Fruit fly (Drosophila melanogaster) whole organism, embryonic: ENCODE measurements around the gene CG31195.
A peak's percentile ranks its signal among the peaks of the same experiment; 100 is the strongest.

ENCODE experiments used
- CG11504 ChIP-seq: fragments of 200-800 bp; sonication (Bioruptor generic); optimal IDR thresholded peaks from 3 replicates; lab custom pipeline; 2019; ENCODE audit warnings: missing biosample characterization, mild to moderate bottlenecking, missing genetic modification characterization, moderate library complexity
- CG12155 ChIP-seq: fragments of 200-800 bp; sonication (Bioruptor generic); optimal IDR thresholded peaks from 3 replicates; lab custom pipeline; 2016; ENCODE audit warnings: missing biosample characterization, missing genetic modification characterization
- CG13296 ChIP-seq: fragments of 200-800 bp; sonication (Bioruptor generic); optimal IDR thresholded peaks from 3 replicates; lab custom pipeline; 2018; ENCODE audit warnings: missing biosample characterization, mild to moderate bottlenecking, missing genetic modification characterization
- CG13894 ChIP-seq: fragments of 200-800 bp; sonication (Bioruptor generic); optimal IDR thresholded peaks from 3 replicates; lab custom pipeline; 2018; ENCODE audit warnings: missing biosample characterization, mild to moderate bottlenecking, missing genetic modification characterization, moderate library complexity
- CG17612 ChIP-seq: fragments of 200-800 bp; sonication (Bioruptor generic); IDR thresholded peaks from 2 replicates; pipeline ENCODE4 v1.3.6; 2022; ENCODE audit warnings: missing biosample characterization, missing genetic modification characterization
- CG18599 ChIP-seq: fragments of 200-800 bp; sonication (Bioruptor generic); optimal IDR thresholded peaks from 3 replicates; lab custom pipeline; 2017; ENCODE audit warnings: missing biosample characterization, missing genetic modification characterization, mild to moderate bottlenecking, moderate library complexity, missing genetic modification reagents
- CG2678 ChIP-seq: fragments of 200-800 bp; sonication (Bioruptor generic); optimal IDR thresholded peaks from 3 replicates; lab custom pipeline; 2019; ENCODE audit warnings: missing biosample characterization, mild to moderate bottlenecking, missing genetic modification characterization, moderate library complexity
- CG2875 ChIP-seq: fragments of 200-800 bp; sonication (Bioruptor generic); optimal IDR thresholded peaks from 2 replicates; lab custom pipeline; 2017; ENCODE audit warnings: missing biosample characterization, mild to moderate bottlenecking, missing genetic modification characterization, missing genetic modification reagents
- CG31388 ChIP-seq: fragments of 200-800 bp; sonication (Bioruptor generic); optimal IDR thresholded peaks from 2 replicates; lab custom pipeline; 2016; ENCODE audit warnings: missing biosample characterization, missing genetic modification characterization
- CG3281 ChIP-seq: fragments of 200-800 bp; sonication (Bioruptor generic); optimal IDR thresholded peaks from 3 replicates; lab custom pipeline; 2017; ENCODE audit warnings: missing biosample characterization, mild to moderate bottlenecking, missing genetic modification characterization
- CG4820 ChIP-seq: fragments of 200-800 bp; sonication (Bioruptor generic); optimal IDR thresholded peaks from 3 replicates; lab custom pipeline; 2016; ENCODE audit warnings: missing biosample characterization, missing genetic modification characterization
- CG5180 ChIP-seq: fragments of 200-800 bp; sonication (Bioruptor generic); optimal IDR thresholded peaks from 3 replicates; lab custom pipeline; 2017; ENCODE audit warnings: missing biosample characterization, missing genetic modification characterization, mild to moderate bottlenecking, moderate library complexity, missing genetic modification reagents
- CkIIα-i1 ChIP-seq: fragments of 200-800 bp; sonication (Bioruptor generic); IDR thresholded peaks from 2 replicates; pipeline ENCODE4 v1.3.6; 2022; ENCODE audit warnings: missing biosample characterization, missing genetic modification characterization
- CoRest ChIP-seq: fragments of 200-800 bp; sonication (Bioruptor generic); optimal IDR thresholded peaks from 3 replicates; lab custom pipeline; 2018; ENCODE audit warnings: missing biosample characterization, mild to moderate bottlenecking, missing genetic modification characterization, moderate library complexity
- Dip2 ChIP-seq: fragments of 200-800 bp; sonication (Bioruptor generic); IDR thresholded peaks from 2 replicates; pipeline ENCODE4 v1.3.6; 2022; ENCODE audit warnings: missing biosample characterization, missing genetic modification characterization
- Ets65A ChIP-seq: fragments of 200-800 bp; sonication (Bioruptor generic); peaks from one replicate; lab custom pipeline; 2016; ENCODE audit warnings: missing biosample characterization, missing genetic modification characterization
- Fer1 ChIP-seq: fragments of 200-800 bp; sonication (Bioruptor generic); optimal IDR thresholded peaks from 2 replicates; lab custom pipeline; 2017; ENCODE audit warnings: missing biosample characterization, mild to moderate bottlenecking, missing genetic modification characterization
- Hmr ChIP-seq: fragments of 200-800 bp; sonication (Bioruptor generic); optimal IDR thresholded peaks from 3 replicates; lab custom pipeline; 2017; ENCODE audit warnings: mild to moderate bottlenecking, missing biosample characterization, missing genetic modification reagents, missing genetic modification characterization
- MTF-1 ChIP-seq: fragments of 200-800 bp; sonication (Bioruptor generic); optimal IDR thresholded peaks from 2 replicates; lab custom pipeline; 2018; ENCODE audit warnings: missing biosample characterization, mild to moderate bottlenecking, missing genetic modification characterization, borderline replicate concordance
- Meics ChIP-seq: fragments of 200-800 bp; sonication (Bioruptor generic); optimal IDR thresholded peaks from 2 replicates; lab custom pipeline; 2017; ENCODE audit warnings: missing biosample characterization, mild to moderate bottlenecking, missing genetic modification characterization
- NFAT ChIP-seq: fragments of 200-800 bp; sonication (Bioruptor generic); IDR thresholded peaks from 2 replicates; pipeline ENCODE4 v1.3.6; 2022; ENCODE audit warnings: missing biosample characterization, missing genetic modification characterization
- Ptx1 ChIP-seq: fragments of 200-800 bp; sonication (Bioruptor generic); IDR thresholded peaks from 2 replicates; pipeline ENCODE4 v1.3.6; 2022; ENCODE audit warnings: missing biosample characterization, missing genetic modification characterization
- Rfx ChIP-seq: fragments of 200-800 bp; sonication (Bioruptor generic); IDR thresholded peaks from 2 replicates; pipeline ENCODE4 v1.3.6; 2022; ENCODE audit warnings: missing biosample characterization, missing genetic modification characterization
- Sox102F ChIP-seq: fragments of 200-800 bp; sonication (Bioruptor generic); optimal IDR thresholded peaks from 2 replicates; lab custom pipeline; 2018; ENCODE audit warnings: missing biosample characterization, mild to moderate bottlenecking, missing genetic modification characterization, moderate library complexity
- Tbp ChIP-seq: fragments of >200 bp; optimal IDR thresholded peaks from 2 replicates; lab custom pipeline; 2018; ENCODE audit warnings: missing biosample characterization, missing genetic modification characterization
- amos ChIP-seq: fragments of 200-800 bp; sonication (Bioruptor generic); IDR thresholded peaks from 2 replicates; pipeline ENCODE4 v1.3.6; 2022; ENCODE audit warnings: missing biosample characterization, missing genetic modification characterization; ENCODE audit not compliant: partially characterized antibody
- cwo ChIP-seq: fragments of 200-800 bp; sonication (Bioruptor generic); optimal IDR thresholded peaks from 3 replicates; lab custom pipeline; 2017; ENCODE audit warnings: missing biosample characterization, missing genetic modification characterization, mild to moderate bottlenecking, moderate library complexity, missing genetic modification reagents
- dm ChIP-seq: fragments of 200-800 bp; sonication (Bioruptor generic); optimal IDR thresholded peaks from 3 replicates; lab custom pipeline; 2016; ENCODE audit warnings: missing biosample characterization, missing genetic modification characterization
- dysf ChIP-seq: fragments of 200-800 bp; sonication (Bioruptor generic); IDR thresholded peaks from 3 replicates; pipeline ENCODE4 v1.3.6; 2022; ENCODE audit warnings: missing biosample characterization, missing genetic modification characterization
- emc ChIP-seq: fragments of 200-800 bp; sonication (Bioruptor generic); optimal IDR thresholded peaks from 2 replicates; lab custom pipeline; 2016; ENCODE audit warnings: missing biosample characterization, missing genetic modification characterization
- hbn ChIP-seq: fragments of 200-800 bp; sonication (Bioruptor generic); IDR thresholded peaks from 2 replicates; pipeline ENCODE4 v1.3.6; 2022; ENCODE audit warnings: missing biosample characterization, missing genetic modification characterization; ENCODE audit not compliant: partially characterized antibody
- insv ChIP-seq, 2 experiments: fragments of 200-800 bp; sonication (Bioruptor generic); optimal IDR thresholded peaks; 3 replicates each; lab custom pipeline; 2016 to 2018; ENCODE audit warnings: missing biosample characterization in 2 of 2, missing genetic modification characterization in 2 of 2
- kay ChIP-seq: fragments of 200-800 bp; sonication (Bioruptor generic); optimal IDR thresholded peaks from 2 replicates; lab custom pipeline; 2016; ENCODE audit warnings: missing biosample characterization, missing genetic modification characterization
- lab ChIP-seq: fragments of 200-800 bp; sonication (Bioruptor generic); optimal IDR thresholded peaks from 3 replicates; lab custom pipeline; 2017; ENCODE audit warnings: missing biosample characterization, missing genetic modification characterization, mild to moderate bottlenecking, moderate library complexity, missing genetic modification reagents
- nerfin-2 ChIP-seq: fragments of 200-800 bp; sonication (Bioruptor generic); IDR thresholded peaks from 2 replicates; pipeline ENCODE4 v1.3.6; 2022; ENCODE audit warnings: missing biosample characterization, missing genetic modification characterization; ENCODE audit not compliant: partially characterized antibody
- pan ChIP-seq, 4 experiments: fragments of >200 bp in 3 of 4; fragments of 200-800 bp in 1 of 4; sonication (Bioruptor generic) in 1 of 4; optimal IDR thresholded peaks in 3 of 4; IDR thresholded peaks in 1 of 4; 2 replicates each; pipeline versions ENCODE4 v1.3.6 to Lab custom; 2017 to 2022; ENCODE audit warnings: missing biosample characterization in 2 of 4, missing genetic modification characterization in 2 of 4, mixed read lengths in 1 of 4
- phol ChIP-seq: fragments of 200-800 bp; sonication (Bioruptor generic); optimal IDR thresholded peaks from 3 replicates; lab custom pipeline; 2018; ENCODE audit warnings: missing biosample characterization, mild to moderate bottlenecking, missing genetic modification characterization, moderate library complexity
- row ChIP-seq: fragments of 200-800 bp; sonication (Bioruptor generic); IDR thresholded peaks from 3 replicates; pipeline ENCODE4 v1.3.6; 2022; ENCODE audit warnings: missing biosample characterization, missing genetic modification characterization
- sc ChIP-seq, 3 experiments: fragments of >200 bp in 2 of 3; fragments of 200-800 bp in 1 of 3; sonication (Bioruptor generic) in 1 of 3; optimal IDR thresholded peaks; 2 replicates in 2 of 3; 3 replicates in 1 of 3; lab custom pipeline; 2017; ENCODE audit warnings: mild to moderate bottlenecking in 1 of 3, missing biosample characterization in 1 of 3, missing genetic modification characterization in 1 of 3, missing genetic modification reagents in 1 of 3
- schlank ChIP-seq: fragments of 200-800 bp; sonication (Bioruptor generic); optimal IDR thresholded peaks from 2 replicates; lab custom pipeline; 2018; ENCODE audit warnings: missing biosample characterization, mild to moderate bottlenecking, missing genetic modification characterization
- shn ChIP-seq: fragments of 200-800 bp; sonication (Bioruptor generic); optimal IDR thresholded peaks from 3 replicates; lab custom pipeline; 2016; ENCODE audit warnings: missing biosample characterization, missing genetic modification characterization
- slbo ChIP-seq: fragments of 200-800 bp; sonication (Bioruptor generic); IDR thresholded peaks from 2 replicates; pipeline ENCODE4 v1.3.6; 2022; ENCODE audit warnings: missing biosample characterization, missing genetic modification characterization
- slou ChIP-seq: fragments of 200-800 bp; sonication (Bioruptor generic); optimal IDR thresholded peaks from 3 replicates; lab custom pipeline; 2016; ENCODE audit warnings: missing biosample characterization, missing genetic modification characterization
- sqz ChIP-seq: fragments of 200-800 bp; sonication (Bioruptor generic); optimal IDR thresholded peaks from 3 replicates; lab custom pipeline; 2018; ENCODE audit warnings: missing biosample characterization, mild to moderate bottlenecking, missing genetic modification characterization
- ssp ChIP-seq: fragments of 200-800 bp; sonication (Bioruptor generic); IDR thresholded peaks from 2 replicates; pipeline ENCODE4 v1.3.6; 2022; ENCODE audit warnings: missing biosample characterization, missing genetic modification characterization
- vvl ChIP-seq: fragments of 200-800 bp; sonication (Bioruptor generic); IDR thresholded peaks from 2 replicates; pipeline ENCODE4 v1.3.6; 2022; ENCODE audit warnings: missing biosample characterization, missing genetic modification characterization
- wdn ChIP-seq: fragments of 200-800 bp; sonication (Bioruptor generic); IDR thresholded peaks from 2 replicates; pipeline ENCODE4 v1.3.6; 2022; ENCODE audit warnings: missing biosample characterization, missing genetic modification characterization

Gene CG31195

DNA sequence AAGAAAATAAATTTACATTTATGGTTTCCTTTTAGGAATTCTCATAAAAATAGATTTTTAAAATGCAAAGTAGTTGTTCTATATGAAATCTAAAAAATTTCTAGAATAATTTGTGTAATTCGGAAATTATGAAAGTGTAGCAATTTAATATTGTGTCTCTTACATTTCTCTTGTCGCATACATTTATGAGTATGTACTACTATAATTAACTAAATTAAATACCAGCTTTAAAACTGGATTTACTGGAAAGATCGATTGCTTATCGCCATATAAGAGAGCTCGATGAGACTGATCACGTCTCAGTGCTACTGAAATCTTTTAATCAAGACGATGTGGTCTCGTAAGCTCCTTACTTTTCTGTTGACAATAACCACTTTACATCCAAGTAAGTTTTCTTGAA is 30.8 kb downstream of the CG31195 start, which contains the start of gene CG31205:
TSS of gene CG31205 (plus strand) at position 301 of the 400 bp plus-strand sequence.
- TF ChIP-seq slou (GFP tag; lab: Kevin White, UChicago) (no peak), CG31388 (GFP tag; lab: Kevin White, UChicago) (no peak), schlank (tag; lab: Kevin White, UChicago) (no peak), insv (GFP tag; optimal IDR thresholded peaks at IDR 0.05; lab: Kevin White, UChicago) (no peak), nerfin-2 (GFP tag; lab: Robert Waterston, UW) (no peak), Rfx (GFP tag; lab: Robert Waterston, UW) (no peak), kay (GFP tag; lab: Kevin White, UChicago) (no peak), ssp (GFP tag; lab: Robert Waterston, UW) (no peak), CG5180 (GFP tag; lab: Kevin White, UChicago) (no peak), shn (GFP tag; lab: Kevin White, UChicago) (no peak), sqz (GFP tag; lab: Kevin White, UChicago) (no peak), dm (GFP tag; lab: Kevin White, UChicago) (no peak), NFAT (GFP tag; lab: Robert Waterston, UW) (no peak), wdn (no peak), CG4820 (GFP tag; lab: Kevin White, UChicago) (no peak), sc (optimal IDR thresholded peaks at IDR 0.05; lab: Kevin White, UChicago) (no peak), sc (GFP tag; optimal IDR thresholded peaks at IDR 0.05; lab: Kevin White, UChicago) (no peak), CG17612 (no peak), hbn (no peak), CG2875 (GFP tag; lab: Kevin White, UChicago) (no peak), emc (GFP tag; lab: Kevin White, UChicago) (no peak)
- TF ChIP-seq, all 482 proteins: peak for 0

DNA sequence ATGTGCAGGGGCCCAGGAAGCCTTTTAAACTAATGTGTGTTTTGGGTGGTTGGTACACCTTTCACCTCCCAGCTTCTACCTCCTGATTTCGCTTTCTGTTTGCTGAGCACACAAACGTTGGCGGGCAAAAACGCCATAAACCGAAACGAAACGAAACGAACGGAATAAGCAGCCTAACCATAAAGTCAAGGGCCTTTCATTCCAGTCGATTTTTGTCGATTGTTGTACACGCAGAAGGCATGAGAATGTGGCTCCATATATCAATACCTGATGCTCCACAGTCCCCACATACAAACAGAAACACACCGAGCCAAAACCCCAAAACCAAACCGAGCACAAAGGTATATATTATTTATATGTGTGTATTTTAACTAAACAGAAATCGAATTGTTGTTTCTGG is 38.7 kb downstream of the CG31195 start:
- TF ChIP-seq Ets65A (GFP tag; lab: Kevin White, UChicago), result peak; percentile 37
- TF ChIP-seq CG13894 (tag; lab: Kevin White, UChicago), result peak; percentile 86
- TF ChIP-seq phol (tag; lab: Kevin White, UChicago), result no peak

- TF ChIP-seq Hmr (peak; percentile 57), MTF-1 (GFP tag; lab: Kevin White, UChicago) (no peak), CG18599 (GFP tag; lab: Kevin White, UChicago) (peak; percentile 68), CkIIα-i1 (GFP tag; lab: Robert Waterston, UW) (no peak), vvl (GFP tag; lab: Robert Waterston, UW) (0 out of 2 replicates have a peak, but pooled peaks have one; percentile 13), Dip2 (GFP tag; lab: Robert Waterston, UW) (no peak), CG11504 (tag; lab: Kevin White, UChicago) (peak; percentile 42), lab (GFP tag; lab: Kevin White, UChicago) (peak; percentile 51), slbo (GFP tag; lab: Robert Waterston, UW) (0 out of 2 replicates have a peak, but pooled peaks have one; percentile 16), CG12155 (GFP tag; lab: Kevin White, UChicago) (no peak), Meics (peak; percentile 26), pan (optimal IDR thresholded peaks at IDR 0.05; lab: Kevin White, UChicago) (no peak), pan (GFP tag; optimal IDR thresholded peaks at IDR 0.05 in 1 of 2, IDR thresholded peaks at IDR 0.05 in 1 of 2) (peak in 1 of 2 experiments; percentile 5), row (peak; percentile 45; the same call in 1 of the 3 replicates), amos (GFP tag; lab: Robert Waterston, UW) (no peak), CG2678 (tag; lab: Kevin White, UChicago) (peak; percentile 51), Fer1 (GFP tag; lab: Kevin White, UChicago) (peak; percentile 52), dysf (peak; percentile 31; the same call in 1 of the 3 replicates), Sox102F (peak; percentile 10), cwo (GFP tag; lab: Kevin White, UChicago) (peak; percentile 1), Ptx1 (GFP tag; lab: Robert Waterston, UW) (0 out of 2 replicates have a peak, but pooled peaks have one; percentile 13), Tbp (GFP tag; lab: Kevin White, UChicago) (no peak), CoRest (tag; lab: Kevin White, UChicago) (peak; percentile 8), CG3281 (peak; percentile 31), CG13296 (GFP tag; lab: Kevin White, UChicago) (peak; percentile 12)
Measured at dm6 chr3R:20719286-20719685, 42.9 kb downstream of the CG31195 start.
